Worm (Caenorhabditis elegans) whole organism, young adult: ENCODE results near the gene kel-8.

Experiments used
- ama-1 ChIP-seq, 3 experiments: fragments of 150-350 bp in 1 of 3; sonication (generic microtip) in 2 of 3; optimal IDR thresholded peaks; 2 replicates each; lab custom pipeline; 2014 to 2018; ENCODE audit warnings: missing biosample characterization in 2 of 3, missing genetic modification characterization in 2 of 3, missing genetic modification reagents in 2 of 3
- cebp-2 ChIP-seq: fragments of 200-800 bp; sonication (Bioruptor generic); IDR thresholded peaks from 2 replicates; pipeline ENCODE4 v1.3.6; 2022; ENCODE audit warnings: missing genetic modification characterization, missing compliant biosample characterization
- ceh-40 ChIP-seq: fragments of 200-800 bp; sonication (Bioruptor generic); IDR thresholded peaks from 2 replicates; pipeline ENCODE4 v1.3.6; 2022; ENCODE audit warnings: missing genetic modification characterization, missing compliant biosample characterization
- efl-1 ChIP-seq: fragments of 150-350 bp; optimal IDR thresholded peaks from 2 replicates; lab custom pipeline; 2014; ENCODE audit warnings: missing biosample characterization, missing genetic modification reagents, missing genetic modification characterization
- madf-6 ChIP-seq: fragments of 200-800 bp; sonication (Bioruptor generic); IDR thresholded peaks from 2 replicates; pipeline ENCODE4 v1.3.6; 2022; ENCODE audit warnings: missing genetic modification reagents, missing genetic modification characterization, missing compliant biosample characterization
- madf-8 ChIP-seq: fragments of 200-800 bp; sonication (Bioruptor generic); conservative IDR thresholded peaks from 2 replicates; pipeline ENCODE4 v1.3.6; 2022; ENCODE audit warnings: missing genetic modification reagents, missing genetic modification characterization, missing compliant biosample characterization
- pha-4 ChIP-seq: fragments of 150-350 bp; sonication (generic microtip); optimal IDR thresholded peaks from 2 replicates; lab custom pipeline; 2014; ENCODE audit warnings: missing biosample characterization, missing genetic modification reagents, missing genetic modification characterization
- somi-1 ChIP-seq: fragments of 200-800 bp; sonication (Bioruptor generic); optimal IDR thresholded peaks from 2 replicates; lab custom pipeline; 2018; ENCODE audit warnings: mild to moderate bottlenecking, missing genetic modification characterization, missing compliant biosample characterization
- xnd-1 ChIP-seq: sonication (generic microtip); optimal IDR thresholded peaks from 2 replicates; lab custom pipeline; 2016; ENCODE audit warnings: missing genotype, missing genetic modification reagents, missing genetic modification characterization, missing compliant biosample characterization

ce11 chrV:2706379-2706778, 35.1 kb downstream of the kel-8 start:
- TF ChIP-seq cebp-2 (GFP tag; lab: Robert Waterston, UW) (no peak), efl-1 (GFP tag; lab: Kevin White, UChicago) (no peak), ceh-40 (GFP tag; lab: Robert Waterston, UW) (no peak), ama-1 (optimal IDR thresholded peaks at IDR 0.05; lab: Kevin White, UChicago) (no peak), ama-1 (GFP tag; optimal IDR thresholded peaks at IDR 0.05; lab: Kevin White, UChicago) (no peak), madf-6 (GFP tag; lab: Robert Waterston, UW) (no peak), pha-4 (tag; lab: Kevin White, UChicago) (no peak), somi-1 (GFP tag; lab: Kevin White, UChicago) (no peak), xnd-1 (tag; lab: Kevin White, UChicago) (no peak), madf-8 (no peak)
